Fruit fly (Drosophila melanogaster): Measurements from ENCODE around the gene Ugt304A1.

Gene Ugt304A1

DNA sequence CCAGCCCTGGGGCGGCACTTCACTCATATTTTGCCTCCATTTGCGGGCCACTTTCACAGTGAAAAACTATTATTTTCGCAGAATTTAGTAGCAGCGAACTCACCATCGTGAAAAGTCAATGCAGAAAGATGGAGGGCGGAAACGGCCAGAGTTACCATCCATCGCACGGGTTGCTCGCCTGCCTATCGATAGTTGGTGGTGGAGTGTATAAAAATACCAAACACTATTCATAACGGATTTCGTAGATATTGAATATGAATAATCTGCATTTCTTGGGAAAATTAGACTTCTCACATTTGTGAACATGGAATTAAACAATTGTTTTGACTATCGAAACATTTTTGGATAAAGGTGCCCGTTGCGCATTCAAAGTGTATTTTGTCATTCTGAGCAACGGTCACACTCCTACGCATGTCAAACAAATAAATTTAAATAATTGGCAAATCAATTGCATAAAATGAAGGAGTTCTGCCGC is 41.0 kb upstream of the Ugt304A1 start, which contains the start of the genes RpS25 and CG4820 (continued):
- TF ChIP-seq CG1233 (GFP tag; optimal IDR thresholded peaks at IDR 0.05) (peak; percentile 94), dpn (GFP tag; optimal IDR thresholded peaks at IDR 0.05) (peak; percentile 80 to 94), maf-S (GFP tag; optimal IDR thresholded peaks at IDR 0.05) (peak; percentile 88), Camta (GFP tag; optimal IDR thresholded peaks at IDR 0.05) (peak; percentile 94), CG17186 (GFP tag; optimal IDR thresholded peaks at IDR 0.05) (peak; percentile 98), emc (GFP tag; optimal IDR thresholded peaks at IDR 0.05) (peak; percentile 90), jigr1 (GFP tag; IDR thresholded peaks at IDR 0.05) (no peak), tup (GFP tag; optimal IDR thresholded peaks at IDR 0.05) (peak; percentile 53), salm (tag; optimal IDR thresholded peaks at IDR 0.05) (peak; percentile 85), CG13287 (GFP tag; IDR thresholded peaks at IDR 0.05; ENCODE audit: partially characterized antibody) (peak; percentile 91), zen2 (GFP tag; IDR thresholded peaks at IDR 0.05; ENCODE audit: partially characterized antibody) (peak; percentile 67; the same call in 2 of the 3 replicates), fd64A (GFP tag; optimal IDR thresholded peaks at IDR 0.05) (peak; percentile 94), cad (GFP tag; optimal IDR thresholded peaks at IDR 0.05) (no peak), Xbp1 (GFP tag; optimal IDR thresholded peaks at IDR 0.05) (peak; percentile 89), Myb (GFP tag; optimal IDR thresholded peaks at IDR 0.05) (peak; percentile 82), CG32772 (GFP tag; IDR thresholded peaks at IDR 0.05) (peak; percentile 79), cwo (GFP tag; optimal IDR thresholded peaks at IDR 0.05) (peak; percentile 73), ash1 (GFP tag; optimal IDR thresholded peaks at IDR 0.05) (peak; percentile 93), zfh2 (GFP tag; optimal IDR thresholded peaks at IDR 0.05) (peak; percentile 70), CG11723 (GFP tag; optimal IDR thresholded peaks at IDR 0.05) (peak; percentile 88), MTF-1 (GFP tag; optimal IDR thresholded peaks at IDR 0.05; ENCODE audit: borderline replicate concordance) (peak; percentile 96), Xrp1 (GFP tag; IDR thresholded peaks at IDR 0.05) (peak; percentile 48; the same call in 1 of the 2 replicates), CG6813 (GFP tag; optimal IDR thresholded peaks at IDR 0.05) (peak; percentile 92), corto (GFP tag; optimal IDR thresholded peaks at IDR 0.05) (no peak), zfh1 (GFP tag; IDR thresholded peaks at IDR 0.05) (peak; percentile 87), CG7271 (tag; optimal IDR thresholded peaks at IDR 0.05) (peak; percentile 97), CTCF (GFP tag; optimal IDR thresholded peaks at IDR 0.05) (peak; percentile 69), bsh (GFP tag; optimal IDR thresholded peaks at IDR 0.05) (peak; percentile 36 to 81), CG18476 (GFP tag; optimal IDR thresholded peaks at IDR 0.05) (peak; percentile 76), CG6654 (GFP tag; optimal IDR thresholded peaks at IDR 0.05) (peak; percentile 71), CG17612 (GFP tag; IDR thresholded peaks at IDR 0.05) (peak; percentile 74), CG4282 (GFP tag; optimal IDR thresholded peaks at IDR 0.05) (peak; percentile 62), gce (GFP tag; IDR thresholded peaks at IDR 0.05) (peak; percentile 86; the same call in 2 of the 3 replicates), ftz-f1 (GFP tag; optimal IDR thresholded peaks at IDR 0.05) (peak; percentile 76)

DNA sequence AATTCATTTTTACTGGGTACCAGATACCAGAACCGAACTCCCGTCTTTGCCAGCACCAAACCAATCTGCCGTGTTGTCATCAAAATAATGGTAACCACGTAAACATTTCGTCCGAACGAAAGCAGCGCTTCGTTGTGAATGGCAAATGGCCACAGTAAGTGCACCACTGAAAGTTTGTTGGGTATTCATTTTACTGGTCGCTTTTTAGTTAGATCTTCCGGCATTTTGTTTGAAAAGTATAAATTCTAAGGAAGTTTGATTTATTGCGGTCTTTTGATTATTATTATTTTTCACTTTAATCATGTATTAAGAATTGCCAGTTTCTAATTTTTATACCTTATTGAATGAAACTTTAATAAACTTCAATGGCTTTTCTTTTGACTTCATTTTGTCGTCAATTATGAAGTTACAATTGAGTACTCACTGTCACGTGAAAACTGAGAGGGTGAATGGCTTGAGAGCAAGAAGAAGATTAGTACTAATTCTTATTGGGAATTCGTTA is 39.3 kb upstream of the Ugt304A1 start, which contains the start of gene ZnT86D:
Gene ZnT86D, minus strand, starts transcription at position 91 of the 502 bp plus-strand sequence.
- TF ChIP-seq sna (GFP tag; IDR thresholded peaks at IDR 0.05; ENCODE audit: partially characterized antibody) (no peak), Dbx (GFP tag; IDR thresholded peaks at IDR 0.05) (peak; percentile 58; the same call in 2 of the 3 replicates), CG4617 (GFP tag; optimal IDR thresholded peaks at IDR 0.05; ENCODE audit: borderline replicate concordance) (no peak), Ets97D (GFP tag; optimal IDR thresholded peaks at IDR 0.05) (peak; percentile 57), CG17359 (tag; optimal IDR thresholded peaks at IDR 0.05) (peak; percentile 51), cg (GFP tag; optimal IDR thresholded peaks at IDR 0.05) (no peak), CG33213 (GFP tag; optimal IDR thresholded peaks at IDR 0.05) (no peak), Fer1 (GFP tag; optimal IDR thresholded peaks at IDR 0.05) (peak; percentile 67), odd (GFP tag; optimal IDR thresholded peaks at IDR 0.05) (peak; percentile 37), scrt (GFP tag; optimal IDR thresholded peaks at IDR 0.05) (peak; percentile 20), ssp (GFP tag; IDR thresholded peaks at IDR 0.05) (no peak), Jarid2 (GFP tag; optimal IDR thresholded peaks at IDR 0.05) (no peak), nau (GFP tag; optimal IDR thresholded peaks at IDR 0.05) (no peak), PHDP (tag; optimal IDR thresholded peaks at IDR 0.05) (peak; percentile 69), cato (GFP tag; optimal IDR thresholded peaks at IDR 0.05; ENCODE audit: borderline replicate concordance) (no peak), run (tag; optimal IDR thresholded peaks at IDR 0.05) (no peak), sug (tag; optimal IDR thresholded peaks at IDR 0.05) (peak; percentile 80)
